Worm (Caenorhabditis elegans) whole organism, L3 larva: ENCODE data around the gene ZK1098.6.

Source experiments
- ceh-28 ChIP-seq: fragments of 150-350 bp; optimal IDR thresholded peaks from 2 replicates; lab custom pipeline; 2014; ENCODE audit warnings: missing biosample characterization, missing genetic modification reagents, missing genetic modification characterization
- ceh-82 ChIP-seq: fragments of 150-350 bp; optimal IDR thresholded peaks from 2 replicates; lab custom pipeline; 2014; ENCODE audit warnings: missing biosample characterization, missing genetic modification characterization
- egl-27 ChIP-seq: sonication (generic microtip); optimal IDR thresholded peaks from 4 replicates; lab custom pipeline; 2017; ENCODE audit warnings: missing biosample characterization, missing genetic modification reagents, missing genetic modification characterization
- elt-1 ChIP-seq: fragments of 150-350 bp; optimal IDR thresholded peaks from 2 replicates; lab custom pipeline; 2014; ENCODE audit warnings: missing biosample characterization, missing genetic modification characterization
- elt-3 ChIP-seq, 3 experiments: fragments of 150-350 bp in 1 of 3; sonication (generic microtip) in 2 of 3; optimal IDR thresholded peaks; 2 replicates in 2 of 3; 4 replicates in 1 of 3; lab custom pipeline; 2014 to 2017; ENCODE audit warnings: missing biosample characterization in 3 of 3, missing genetic modification characterization in 3 of 3
- nfya-1 ChIP-seq: sonication (generic microtip); optimal IDR thresholded peaks from 2 replicates; lab custom pipeline; 2017; ENCODE audit warnings: missing genetic modification characterization, mild to moderate bottlenecking, missing compliant biosample characterization, antibody characterized with exemption, moderate library complexity; ENCODE audit not compliant: insufficient read depth
- nhr-11 ChIP-seq: fragments of 150-350 bp; optimal IDR thresholded peaks from 2 replicates; lab custom pipeline; 2014; ENCODE audit warnings: missing biosample characterization, missing genetic modification characterization
- nhr-237 ChIP-seq: fragments of 150-350 bp; optimal IDR thresholded peaks from 2 replicates; lab custom pipeline; 2014; ENCODE audit warnings: missing biosample characterization, missing genetic modification characterization
- skn-1 ChIP-seq: fragments of 150-350 bp; optimal IDR thresholded peaks from 2 replicates; lab custom pipeline; 2014; ENCODE audit warnings: missing biosample characterization, missing genetic modification characterization
- snpc-4 ChIP-seq: fragments of 150-350 bp; optimal IDR thresholded peaks from 2 replicates; lab custom pipeline; 2014; ENCODE audit warnings: missing biosample characterization, missing genetic modification characterization
- unc-62 ChIP-seq: fragments of 150-350 bp; sonication (generic microtip); optimal IDR thresholded peaks from 4 replicates; lab custom pipeline; 2014; ENCODE audit warnings: missing biosample characterization, missing genetic modification reagents, missing genetic modification characterization
- ztf-11 ChIP-seq: fragments of 150-350 bp; optimal IDR thresholded peaks from 2 replicates; lab custom pipeline; 2014; ENCODE audit warnings: missing biosample characterization, missing genetic modification characterization
- ztf-4 ChIP-seq: fragments of 150-350 bp; optimal IDR thresholded peaks from 2 replicates; lab custom pipeline; 2014; ENCODE audit warnings: missing biosample characterization, missing genetic modification characterization

- TF ChIP-seq ztf-11 (tag; lab: Kevin White, UChicago) (no peak), ceh-28 (no peak), unc-62 (GFP tag; lab: Kevin White, UChicago) (no peak), elt-1 (tag; lab: Kevin White, UChicago) (no peak), nhr-11 (tag; lab: Kevin White, UChicago) (no peak), snpc-4 (tag; lab: Kevin White, UChicago) (no peak), skn-1 (tag; lab: Kevin White, UChicago) (no peak), ceh-82 (tag; lab: Kevin White, UChicago) (no peak), elt-3 (tag; optimal IDR thresholded peaks at IDR 0.05; lab: Kevin White, UChicago) (no peak), nhr-237 (tag; lab: Kevin White, UChicago) (no peak), nfya-1 (tag; lab: Kevin White, UChicago) (no peak), egl-27 (no peak), ztf-4 (tag; lab: Kevin White, UChicago) (no peak)
Observed at ce11 chrIII:9501072-9501471, 25.9 kb upstream of the ZK1098.6 start.
